Worm (Caenorhabditis elegans): ENCODE measurements around the gene M176.9.

DNA sequence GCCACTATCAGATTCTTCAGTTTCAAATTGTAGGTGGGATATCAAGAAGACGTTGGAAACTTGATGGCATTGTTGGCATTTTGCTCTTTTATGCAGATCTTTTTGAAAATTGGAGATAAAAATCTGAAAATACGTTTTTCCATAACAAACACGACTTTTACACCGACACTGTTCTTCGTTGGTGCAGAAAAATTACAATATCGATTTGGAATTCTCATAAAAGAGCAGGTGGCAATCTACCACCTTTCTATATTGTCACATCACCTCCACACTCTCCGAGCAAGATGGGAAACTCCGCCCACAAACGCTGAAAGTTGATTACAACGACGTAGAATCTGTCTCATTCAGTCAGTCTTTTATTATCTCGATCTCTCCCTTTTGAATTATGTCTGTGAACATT, 3.9 kb downstream of the M176.9 start, which contains the start of gene arrd-2:
- no peak for TF ChIP-seq lir-1 (GFP tag; conservative IDR thresholded peaks at IDR 0.05)
- TF ChIP-seq sptf-2 (GFP tag; optimal IDR thresholded peaks at IDR 0.05), result no peak
- TF ChIP-seq madf-6 (GFP tag; IDR thresholded peaks at IDR 0.05), result no peak

Measured in whole organism, young adult.